Worm (Caenorhabditis elegans) whole organism, late embryonic: ENCODE measurements around the gene ZK662.5.
A peak's percentile ranks its signal among the peaks of the same experiment; 100 is the strongest.

ENCODE experiments used
- K02D7.2 ChIP-seq: sonication (generic microtip); optimal IDR thresholded peaks from 2 replicates; lab custom pipeline; 2017; ENCODE audit warnings: mild to moderate bottlenecking, missing genetic modification characterization, missing compliant biosample characterization
- T23F11.4 ChIP-seq: fragments of 200-800 bp; sonication (Bioruptor generic); optimal IDR thresholded peaks from 2 replicates; lab custom pipeline; 2018; ENCODE audit warnings: mild to moderate bottlenecking, missing genetic modification characterization, missing compliant biosample characterization
- ahr-1 ChIP-seq: sonication (generic microtip); optimal IDR thresholded peaks from 2 replicates; lab custom pipeline; 2016; ENCODE audit warnings: missing genetic modification characterization, missing compliant biosample characterization
- ceh-18 ChIP-seq: sonication (generic microtip); optimal IDR thresholded peaks from 2 replicates; lab custom pipeline; 2016; ENCODE audit warnings: missing genetic modification characterization, missing compliant biosample characterization
- ceh-24 ChIP-seq: sonication (generic microtip); optimal IDR thresholded peaks from 2 replicates; lab custom pipeline; 2016; ENCODE audit warnings: mild to moderate bottlenecking, missing genetic modification characterization, missing compliant biosample characterization
- ceh-31 ChIP-seq: sonication (generic microtip); optimal IDR thresholded peaks from 2 replicates; lab custom pipeline; 2016; ENCODE audit warnings: missing genetic modification characterization, missing compliant biosample characterization
- ceh-34 ChIP-seq: sonication (generic microtip); optimal IDR thresholded peaks from 2 replicates; lab custom pipeline; 2016; ENCODE audit warnings: mild to moderate bottlenecking, missing genetic modification characterization, missing compliant biosample characterization
- ceh-48 ChIP-seq: sonication (generic microtip); optimal IDR thresholded peaks from 2 replicates; lab custom pipeline; 2016; ENCODE audit warnings: missing genetic modification characterization, inconsistent platforms, missing compliant biosample characterization
- ceh-9 ChIP-seq: sonication (generic microtip); optimal IDR thresholded peaks from 2 replicates; lab custom pipeline; 2016; ENCODE audit warnings: mild to moderate bottlenecking, missing genetic modification characterization, inconsistent platforms, missing compliant biosample characterization
- che-1 ChIP-seq: sonication (generic microtip); optimal IDR thresholded peaks from 2 replicates; lab custom pipeline; 2016; ENCODE audit warnings: mild to moderate bottlenecking, missing genetic modification characterization, missing compliant biosample characterization
- dmd-4 ChIP-seq: sonication (generic microtip); optimal IDR thresholded peaks from 2 replicates; lab custom pipeline; 2016; ENCODE audit warnings: borderline replicate concordance, missing genetic modification characterization, missing compliant biosample characterization
- dve-1 ChIP-seq: sonication (generic microtip); optimal IDR thresholded peaks from 2 replicates; lab custom pipeline; 2017; ENCODE audit warnings: antibody characterized with exemption, mild to moderate bottlenecking, missing genetic modification characterization, missing compliant biosample characterization
- elt-4 ChIP-seq: sonication (generic microtip); optimal IDR thresholded peaks from 2 replicates; lab custom pipeline; 2016; ENCODE audit warnings: missing genetic modification characterization, missing compliant biosample characterization
- ets-4 ChIP-seq: sonication (generic microtip); optimal IDR thresholded peaks from 2 replicates; lab custom pipeline; 2016; ENCODE audit warnings: missing genetic modification characterization, missing compliant biosample characterization
- eyg-1 ChIP-seq: sonication (generic microtip); optimal IDR thresholded peaks from 2 replicates; lab custom pipeline; 2016; ENCODE audit warnings: missing genotype, missing genetic modification characterization, missing compliant biosample characterization
- gmeb-2 ChIP-seq: sonication (generic microtip); optimal IDR thresholded peaks from 2 replicates; lab custom pipeline; 2016; ENCODE audit warnings: missing genetic modification characterization, inconsistent platforms, missing compliant biosample characterization
- hlh-15 ChIP-seq: sonication (generic microtip); optimal IDR thresholded peaks from 2 replicates; lab custom pipeline; 2016; ENCODE audit warnings: missing genetic modification characterization, missing compliant biosample characterization
- hlh-30 ChIP-seq: sonication (generic microtip); optimal IDR thresholded peaks from 2 replicates; lab custom pipeline; 2017; ENCODE audit warnings: antibody characterized with exemption, missing genetic modification characterization, missing compliant biosample characterization; ENCODE audit not compliant: insufficient read depth
- hlh-8 ChIP-seq: sonication (generic microtip); optimal IDR thresholded peaks from 2 replicates; lab custom pipeline; 2016; ENCODE audit warnings: missing genotype, missing genetic modification characterization, missing compliant biosample characterization
- mec-3 ChIP-seq: sonication (generic microtip); optimal IDR thresholded peaks from 2 replicates; lab custom pipeline; 2016; ENCODE audit warnings: borderline replicate concordance, missing genetic modification characterization, missing compliant biosample characterization
- nfya-1 ChIP-seq: sonication (generic microtip); optimal IDR thresholded peaks from 2 replicates; lab custom pipeline; 2017; ENCODE audit warnings: missing genetic modification characterization, mild to moderate bottlenecking, missing compliant biosample characterization, antibody characterized with exemption, moderate library complexity
- nhr-11 ChIP-seq: fragments of 150-350 bp; optimal IDR thresholded peaks from 2 replicates; lab custom pipeline; 2014; ENCODE audit warnings: missing biosample characterization, missing genetic modification characterization
- nhr-232 ChIP-seq: sonication (generic microtip); optimal IDR thresholded peaks from 2 replicates; lab custom pipeline; 2016; ENCODE audit warnings: missing genetic modification characterization, missing compliant biosample characterization
- npax-4 ChIP-seq: sonication (generic microtip); optimal IDR thresholded peaks from 2 replicates; lab custom pipeline; 2016; ENCODE audit warnings: missing genetic modification characterization, missing compliant biosample characterization
- pax-1 ChIP-seq: fragments of 150-350 bp; optimal IDR thresholded peaks from 2 replicates; lab custom pipeline; 2014; ENCODE audit warnings: missing biosample characterization, missing genetic modification characterization
- pqm-1 ChIP-seq: sonication (generic microtip); optimal IDR thresholded peaks from 2 replicates; lab custom pipeline; 2016; ENCODE audit warnings: missing genetic modification characterization, missing compliant biosample characterization
- rnt-1 ChIP-seq: sonication (generic microtip); optimal IDR thresholded peaks from 2 replicates; lab custom pipeline; 2016; ENCODE audit warnings: missing genetic modification characterization, missing compliant biosample characterization
- sdc-2 ChIP-seq: sonication (generic microtip); optimal IDR thresholded peaks from 2 replicates; lab custom pipeline; 2016; ENCODE audit warnings: missing genotype, missing genetic modification characterization, missing compliant biosample characterization
- sox-2 ChIP-seq: fragments of 200-800 bp; sonication (Bioruptor generic); IDR thresholded peaks from 2 replicates; pipeline ENCODE4 v1.3.6; 2022; ENCODE audit warnings: missing genetic modification reagents, missing genetic modification characterization, missing compliant biosample characterization
- sox-4 ChIP-seq: sonication (generic microtip); optimal IDR thresholded peaks from 2 replicates; lab custom pipeline; 2017; ENCODE audit warnings: mild to moderate bottlenecking, missing genetic modification characterization, inconsistent platforms, missing compliant biosample characterization
- syd-9 ChIP-seq: sonication (generic microtip); optimal IDR thresholded peaks from 2 replicates; lab custom pipeline; 2016; ENCODE audit warnings: mild to moderate bottlenecking, missing genetic modification characterization, moderate library complexity, missing compliant biosample characterization
- tbx-2 ChIP-seq: sonication (generic microtip); optimal IDR thresholded peaks from 2 replicates; lab custom pipeline; 2016; ENCODE audit warnings: missing genetic modification characterization, missing compliant biosample characterization
- ttx-3 ChIP-seq: sonication (generic microtip); optimal IDR thresholded peaks from 2 replicates; lab custom pipeline; 2016; ENCODE audit warnings: missing genetic modification reagents, missing genetic modification characterization, missing compliant biosample characterization
- unc-3 ChIP-seq, 2 experiments: fragments of 200-800 bp in 1 of 2; sonication (Bioruptor generic) in 1 of 2; sonication (generic microtip) in 1 of 2; conservative IDR thresholded peaks in 1 of 2; optimal IDR thresholded peaks in 1 of 2; 2 replicates each; pipeline versions ENCODE4 v1.3.6 to Lab custom; 2016 to 2022; ENCODE audit warnings: missing compliant biosample characterization in 2 of 2, missing genetic modification characterization in 2 of 2, missing genetic modification reagents in 1 of 2
- unc-42 ChIP-seq: sonication (generic microtip); optimal IDR thresholded peaks from 2 replicates; lab custom pipeline; 2016; ENCODE audit warnings: missing genotype, missing genetic modification characterization, missing compliant biosample characterization
- unc-55 ChIP-seq: sonication (generic microtip); optimal IDR thresholded peaks from 2 replicates; lab custom pipeline; 2017; ENCODE audit warnings: missing biosample characterization, missing genetic modification reagents, missing genetic modification characterization
- unc-86 ChIP-seq: sonication (generic microtip); optimal IDR thresholded peaks from 2 replicates; lab custom pipeline; 2016; ENCODE audit warnings: missing genetic modification characterization, missing compliant biosample characterization
- ztf-16 ChIP-seq: sonication (generic microtip); optimal IDR thresholded peaks from 2 replicates; lab custom pipeline; 2017; ENCODE audit warnings: missing genetic modification characterization, missing compliant biosample characterization

Gene ZK662.5

DNA sequence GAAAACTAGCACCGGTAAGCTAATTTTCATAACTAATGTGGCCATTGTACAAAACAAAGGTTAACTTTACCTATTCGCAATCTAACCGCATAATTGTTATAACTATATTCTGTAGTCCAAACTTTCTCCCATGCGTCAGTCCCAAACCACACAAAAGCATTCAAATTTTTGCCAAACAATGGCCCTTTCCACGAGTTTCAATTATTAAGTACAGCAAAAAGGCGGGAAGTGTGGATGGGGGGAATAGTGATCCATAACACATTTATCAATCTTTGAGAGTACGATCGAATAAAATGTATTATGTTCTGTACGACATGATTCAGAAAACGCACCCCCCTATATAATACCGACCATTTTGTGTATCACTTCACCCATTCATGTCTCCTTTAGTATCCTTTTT, 3.1 kb upstream of the ZK662.5 start, which contains the start of gene ZK662.6:
TSS of gene ZK662.6 (plus strand) at position 301 of the 400 bp plus-strand sequence.
- no peak for TF ChIP-seq hlh-15
- TF ChIP-seq sox-4, result no peak
- no peak for TF ChIP-seq hlh-8 (tag; lab: Kevin White, UChicago)
- no peak for TF ChIP-seq ets-4 (tag; lab: Kevin White, UChicago)
- TF ChIP-seq K02D7.2 (tag; lab: Kevin White, UChicago), result no peak
- TF ChIP-seq pax-1 (tag; lab: Kevin White, UChicago), result no peak
- no peak for TF ChIP-seq nhr-11
- TF ChIP-seq unc-42 (tag; lab: Kevin White, UChicago), result no peak
- no peak for TF ChIP-seq nfya-1
- TF ChIP-seq ceh-18 (tag; lab: Kevin White, UChicago), result no peak
- no peak for TF ChIP-seq mec-3 (tag; lab: Kevin White, UChicago)
- no peak for TF ChIP-seq gmeb-2 (tag; lab: Kevin White, UChicago)

DNA sequence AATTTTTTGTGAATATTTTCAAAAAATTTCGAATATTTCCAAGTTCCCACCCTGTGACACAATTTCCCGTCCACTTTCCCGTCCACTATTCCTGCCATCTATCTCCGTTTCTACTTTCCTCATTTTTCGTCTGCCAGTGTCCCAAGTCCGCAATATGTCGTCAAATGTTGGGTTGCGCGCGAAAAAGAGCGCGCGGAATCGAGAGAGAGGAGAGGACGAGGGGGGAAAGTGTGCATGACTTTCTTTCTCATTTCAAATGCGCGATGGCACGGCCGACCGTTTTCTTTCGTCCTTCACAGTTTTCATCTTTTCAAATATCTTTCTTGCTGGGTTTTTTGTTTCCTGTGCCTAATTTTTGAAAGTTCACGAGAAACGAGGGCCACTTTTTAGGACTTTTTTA, 3.5 kb downstream of the ZK662.5 start:
- no peak for TF ChIP-seq unc-3 (GFP tag; conservative IDR thresholded peaks at IDR 0.05; lab: Robert Waterston, UW)
- no peak for TF ChIP-seq unc-3 (tag; optimal IDR thresholded peaks at IDR 0.05; lab: Kevin White, UChicago)
- TF ChIP-seq tbx-2, result peak; percentile 2
- TF ChIP-seq unc-55, result no peak
- TF ChIP-seq nfya-1, result peak; percentile 54
- peak; percentile 62 for TF ChIP-seq sdc-2 (tag; lab: Kevin White, UChicago)
- TF ChIP-seq hlh-30 (tag; lab: Kevin White, UChicago), result peak; percentile 67
- TF ChIP-seq K02D7.2 (tag; lab: Kevin White, UChicago), result no peak
- TF ChIP-seq, all 69 proteins: peak for 4

DNA sequence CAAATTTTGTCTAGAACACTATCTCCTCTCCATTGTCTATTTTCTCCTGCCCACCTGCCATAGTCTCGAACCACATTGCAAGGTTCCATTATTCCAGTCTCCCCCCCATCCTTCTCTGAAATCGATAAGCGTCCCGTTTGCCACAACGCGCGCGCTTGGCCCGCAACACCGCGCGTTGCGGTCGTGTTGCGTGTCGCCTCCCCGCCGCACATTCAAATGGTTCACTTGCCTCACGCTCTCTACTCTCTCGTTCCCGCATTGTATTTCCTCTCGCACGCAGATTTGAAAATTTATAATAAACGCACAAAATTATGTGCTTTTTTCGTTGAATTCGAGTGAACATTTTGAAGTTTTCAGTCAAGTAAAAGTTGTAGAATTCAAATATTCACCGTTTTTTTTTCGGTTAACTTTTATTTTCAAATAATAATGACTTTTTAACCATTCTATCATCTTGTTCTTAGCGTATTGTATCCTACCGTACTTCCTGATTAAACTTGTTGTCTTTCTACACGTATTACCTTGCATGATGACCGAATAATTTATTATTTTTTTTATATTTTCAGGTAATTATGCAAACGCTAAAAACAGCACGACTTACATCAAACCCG, 4.2 kb downstream of the ZK662.5 start, which contains the start of gene lin-15B:
TSS of gene lin-15B (plus strand) at position 558 of the 608 bp plus-strand sequence.
- TF ChIP-seq npax-4 (tag; lab: Kevin White, UChicago) (no peak), dve-1 (tag; lab: Kevin White, UChicago) (no peak), sdc-2 (tag; lab: Kevin White, UChicago) (peak; percentile 19), unc-3 (GFP tag; conservative IDR thresholded peaks at IDR 0.05; lab: Robert Waterston, UW) (no peak), unc-3 (tag; optimal IDR thresholded peaks at IDR 0.05; lab: Kevin White, UChicago) (no peak), hlh-30 (tag; lab: Kevin White, UChicago) (no peak), mec-3 (tag; lab: Kevin White, UChicago) (no peak), ztf-16 (tag; lab: Kevin White, UChicago) (no peak), eyg-1 (tag; lab: Kevin White, UChicago) (no peak), T23F11.4 (GFP tag; lab: Kevin White, UChicago) (no peak), ceh-31 (peak; percentile 58), rnt-1 (tag; lab: Kevin White, UChicago) (peak; percentile 25), unc-55 (no peak), ceh-34 (peak; percentile 7), hlh-8 (tag; lab: Kevin White, UChicago) (no peak), syd-9 (peak; percentile 16), che-1 (tag; lab: Kevin White, UChicago) (no peak), dmd-4 (tag; lab: Kevin White, UChicago) (no peak)

DNA sequence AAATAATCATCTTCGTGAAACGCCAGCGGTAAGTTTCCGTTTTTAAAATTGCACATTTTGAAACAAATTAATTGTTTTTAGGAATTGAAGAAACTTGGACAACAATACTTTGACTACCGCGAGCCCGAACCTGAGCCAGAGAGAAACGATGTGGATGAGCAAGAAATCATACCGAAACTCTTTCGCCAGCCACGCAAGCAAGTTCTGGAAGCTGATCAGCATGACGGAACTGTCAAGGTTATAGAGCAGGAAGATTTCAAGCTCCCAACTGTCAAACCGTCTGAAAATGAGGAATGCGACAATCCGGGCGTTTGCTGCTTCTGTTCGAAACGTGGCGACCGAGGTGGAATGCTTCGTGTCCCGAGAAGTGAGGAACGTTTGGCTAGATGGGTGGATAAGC, 8.9 kb downstream of the ZK662.5 start:
- TF ChIP-seq T23F11.4 (GFP tag; lab: Kevin White, UChicago), result no peak
- TF ChIP-seq ceh-48 (tag; lab: Kevin White, UChicago), result no peak
- TF ChIP-seq gmeb-2 (tag; lab: Kevin White, UChicago), result no peak
- TF ChIP-seq nhr-232 (tag; lab: Kevin White, UChicago), result no peak
- TF ChIP-seq sox-2 (GFP tag; lab: Robert Waterston, UW), result no peak
- no peak for TF ChIP-seq pax-1 (tag; lab: Kevin White, UChicago)
- no peak for TF ChIP-seq ahr-1 (tag; lab: Kevin White, UChicago)
- no peak for TF ChIP-seq eyg-1 (tag; lab: Kevin White, UChicago)
- no peak for TF ChIP-seq ttx-3 (tag; lab: Kevin White, UChicago)
- TF ChIP-seq ets-4 (tag; lab: Kevin White, UChicago), result no peak
- no peak for TF ChIP-seq elt-4 (tag; lab: Kevin White, UChicago)
- no peak for TF ChIP-seq pqm-1 (tag; lab: Kevin White, UChicago)
- TF ChIP-seq ceh-24 (tag; lab: Kevin White, UChicago), result no peak
- no peak for TF ChIP-seq unc-86
- TF ChIP-seq ceh-9 (tag; lab: Kevin White, UChicago), result no peak
